Fruit fly (Drosophila melanogaster): ENCODE results near the gene Amnionless.

Gene Amnionless

DNA sequence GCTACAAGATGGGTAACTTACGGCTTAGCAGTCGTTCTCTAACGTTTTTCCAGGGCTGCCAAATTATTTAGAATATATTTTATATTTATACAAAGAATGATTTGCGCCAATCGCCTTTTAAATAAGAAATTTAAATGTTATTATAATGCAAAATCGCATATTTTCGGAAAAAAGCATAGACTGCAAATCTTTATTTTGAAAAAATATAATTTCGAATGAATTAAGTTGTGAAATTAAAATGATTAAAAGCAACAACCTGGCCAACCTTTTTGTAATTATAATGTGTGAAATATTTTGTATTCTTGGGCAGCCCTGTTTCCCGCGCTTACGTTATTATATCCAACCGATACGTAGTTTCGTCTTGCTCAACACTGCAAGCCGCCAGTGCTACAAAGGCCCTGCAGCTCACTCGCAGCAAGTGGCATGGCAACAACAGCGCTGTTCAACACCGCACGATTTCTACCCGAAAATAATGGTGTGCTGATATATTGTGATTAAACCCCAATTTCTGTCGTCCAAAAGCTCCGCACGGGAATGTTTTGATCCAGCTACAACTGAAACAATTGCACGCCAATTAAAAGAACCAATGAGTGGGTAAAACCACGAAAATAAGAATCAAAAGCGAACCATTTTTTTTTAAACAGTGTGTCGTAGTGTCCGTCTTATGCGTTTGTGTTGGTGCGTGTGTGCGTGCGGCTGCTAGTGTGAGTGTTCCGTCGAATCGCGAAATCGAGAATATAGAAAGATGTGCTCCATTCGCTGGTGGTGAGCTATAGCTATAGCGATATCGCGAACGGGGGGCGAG lies 8.7 kb upstream of the Amnionless start, which contains the start of gene Pi3K21B (continued):
- TF ChIP-seq CG11695 (GFP tag; IDR thresholded peaks at IDR 0.05) (peak; percentile 80), BEAF-32 (GFP tag; optimal IDR thresholded peaks at IDR 0.05) (peak; percentile 49), CG11504 (tag; optimal IDR thresholded peaks at IDR 0.05) (peak; percentile 88), corto (GFP tag; optimal IDR thresholded peaks at IDR 0.05) (peak; percentile 78), CHES-1-like (GFP tag; optimal IDR thresholded peaks at IDR 0.05) (peak; percentile 87), CG7928 (GFP tag; optimal IDR thresholded peaks at IDR 0.05) (peak; percentile 99), CG3407 (GFP tag; optimal IDR thresholded peaks at IDR 0.05) (peak; percentile 77), ash1 (GFP tag; optimal IDR thresholded peaks at IDR 0.05) (peak; percentile 69), prd (optimal IDR thresholded peaks at IDR 0.05) (no peak), prd (GFP tag; IDR thresholded peaks at IDR 0.05) (peak; percentile 87), CG10209 (GFP tag; optimal IDR thresholded peaks at IDR 0.05) (peak; percentile 92), ftz-f1 (GFP tag; optimal IDR thresholded peaks at IDR 0.05) (peak; percentile 33), CrebB (tag; optimal IDR thresholded peaks at IDR 0.05) (peak; percentile 66), slbo (GFP tag; IDR thresholded peaks at IDR 0.05) (peak; percentile 96), lmd (GFP tag; IDR thresholded peaks at IDR 0.05) (peak; percentile 90), CG1024 (GFP tag; IDR thresholded peaks at IDR 0.05) (no peak; the same call in none of the 2 replicates), CG42726 (GFP tag; IDR thresholded peaks at IDR 0.05; ENCODE audit: partially characterized antibody) (0 out of 2 replicates have a peak, but pooled peaks have one; percentile 39), NK7.1 (GFP tag; optimal IDR thresholded peaks at IDR 0.05) (peak; percentile 59), Dfd (GFP tag; optimal IDR thresholded peaks at IDR 0.05) (peak in 1 of 2 experiments; percentile 56), Gsc (GFP tag; IDR thresholded peaks at IDR 0.05) (no peak), hkb (optimal IDR thresholded peaks at IDR 0.05) (peak; percentile 40), hkb (GFP tag; IDR thresholded peaks at IDR 0.05) (peak; percentile 82), CG10147 (GFP tag; optimal IDR thresholded peaks at IDR 0.05) (peak; percentile 88), CG9817 (tag; optimal IDR thresholded peaks at IDR 0.05) (peak; percentile 93), z (GFP tag; IDR thresholded peaks at IDR 0.05) (no peak), Scr (GFP tag; IDR thresholded peaks at IDR 0.05; ENCODE audit: partially characterized antibody) (no peak), CG13894 (tag; optimal IDR thresholded peaks at IDR 0.05) (peak; percentile 89), CG12155 (GFP tag; optimal IDR thresholded peaks at IDR 0.05) (peak; percentile 92), CG12071 (GFP tag; optimal IDR thresholded peaks at IDR 0.05) (peak; percentile 62), Rfx (GFP tag; IDR thresholded peaks at IDR 0.05) (peak; percentile 96), Awh (GFP tag; IDR thresholded peaks at IDR 0.05) (0 out of 2 replicates have a peak, but pooled peaks have one; percentile 51), sqz (GFP tag; optimal IDR thresholded peaks at IDR 0.05) (peak; percentile 92), CG13296 (GFP tag; optimal IDR thresholded peaks at IDR 0.05) (peak; percentile 84), ase (GFP tag; IDR thresholded peaks at IDR 0.05) (peak; percentile 76), CG6854 (GFP tag; optimal IDR thresholded peaks at IDR 0.05) (peak; percentile 29), NFAT (GFP tag; IDR thresholded peaks at IDR 0.05) (peak; percentile 86), dmrt99B (tag; optimal IDR thresholded peaks at IDR 0.05) (peak; percentile 86), CG3726 (GFP tag; IDR thresholded peaks at IDR 0.05) (peak; percentile 75; the same call in 1 of the 3 replicates), Doc3 (GFP tag; IDR thresholded peaks at IDR 0.05; ENCODE audit: partially characterized antibody) (no peak), CG14441 (GFP tag; IDR thresholded peaks at IDR 0.05) (peak; percentile 80), CG7372 (GFP tag; IDR thresholded peaks at IDR 0.05) (peak; percentile 80), Pdp1 (GFP tag; optimal IDR thresholded peaks at IDR 0.05) (peak; percentile 85 to 90), YL-1 (GFP tag; optimal IDR thresholded peaks at IDR 0.05) (peak; percentile 75), hb (GFP tag; IDR thresholded peaks at IDR 0.05; ENCODE audit: partially characterized antibody) (no peak), ab (GFP tag; optimal IDR thresholded peaks at IDR 0.05) (peak; percentile 86), crp (GFP tag; optimal IDR thresholded peaks at IDR 0.05) (peak in 1 of 2 experiments; percentile 31), Dll (GFP tag; IDR thresholded peaks at IDR 0.05; ENCODE audit: partially characterized antibody) (peak; percentile 41; the same call in 2 of the 4 replicates), TFAM (GFP tag; optimal IDR thresholded peaks at IDR 0.05) (no peak)
